Fruit fly (Drosophila melanogaster) ovary, adult (tissue): ENCODE measurements around the gene Ddr.

Experiments used
- CG17801 ChIP-seq: fragments of 200-800 bp; optimal IDR thresholded peaks from 2 replicates; lab custom pipeline; 2019; ENCODE audit warnings: missing biosample characterization, mild to moderate bottlenecking, missing genetic modification characterization, moderate library complexity; ENCODE audit not compliant: partially characterized antibody

Gene Ddr

dm6 chr2L:6249421-6249820, 3.5 kb upstream of the Ddr start:
- TF ChIP-seq CG17801 (GFP tag; lab: Kevin White, UChicago): no peak

- TF ChIP-seq CG17801 (GFP tag; lab: Kevin White, UChicago): no peak
These were observed 492 bp upstream of the Ddr start for dm6 chr2L:6252258-6253004.

DNA sequence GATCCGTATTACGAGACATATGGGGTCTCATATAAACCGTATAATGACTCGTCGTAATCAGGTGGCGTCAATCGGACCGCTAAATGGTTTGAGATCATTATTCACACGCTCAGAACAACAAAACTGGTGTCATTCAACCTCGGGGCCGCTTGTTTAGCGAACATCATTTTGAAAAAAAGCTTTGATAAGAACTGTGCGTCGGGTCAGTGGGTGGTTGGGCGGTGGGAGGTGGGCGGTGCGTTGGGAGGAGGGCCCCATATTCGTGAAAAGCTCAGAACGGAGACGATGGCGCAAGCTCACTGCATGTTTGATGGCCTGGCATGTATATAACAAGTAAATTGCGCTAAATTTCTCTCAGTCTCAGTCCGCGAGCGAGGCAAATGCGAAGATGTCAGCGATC, 2.6 kb downstream of the Ddr start, which contains the start of gene AANATL2:
Gene AANATL2, plus strand, starts transcription at position 372 of the 400 bp plus-strand sequence.
- TF ChIP-seq CG17801 (GFP tag; lab: Kevin White, UChicago): no peak

DNA sequence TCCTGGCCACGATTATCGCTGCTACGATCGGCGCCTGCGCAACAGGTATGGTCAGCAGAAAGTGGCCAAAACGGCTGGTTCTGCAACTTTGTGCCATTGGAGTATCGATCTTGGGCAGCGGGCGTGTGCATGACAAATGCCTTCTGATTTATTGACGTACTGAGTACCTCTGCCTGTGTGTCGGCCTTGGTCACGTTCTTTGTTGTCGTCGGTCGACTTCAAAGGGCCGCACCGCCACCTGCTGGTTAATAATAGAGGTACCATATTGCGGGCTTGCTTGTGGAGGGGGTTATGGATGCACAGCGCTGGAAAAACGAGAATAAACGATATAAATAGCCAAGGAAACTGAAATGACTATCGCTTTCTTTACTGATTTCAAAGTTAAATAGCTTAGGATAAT, 6.7 kb downstream of the Ddr start:
- TF ChIP-seq CG17801 (GFP tag; lab: Kevin White, UChicago): no peak

DNA sequence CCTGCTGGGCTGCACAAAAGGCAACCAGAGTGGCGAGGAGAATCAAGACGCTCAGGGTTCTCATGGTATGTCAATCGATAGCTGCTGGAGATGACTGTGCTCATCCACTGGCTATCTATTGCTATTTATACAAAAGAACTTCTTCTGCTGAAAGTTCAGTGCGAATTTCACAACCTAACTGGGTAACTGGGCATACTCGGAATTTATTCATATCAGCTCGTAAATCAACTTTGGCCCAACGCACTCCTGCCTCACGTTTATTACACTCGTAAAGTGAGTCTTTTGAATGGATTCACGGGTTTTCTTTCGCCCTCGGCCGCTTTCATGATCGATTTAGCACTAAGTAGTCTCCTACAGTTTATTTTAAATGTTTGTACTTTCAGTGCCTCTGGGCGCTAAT, 11.5 kb downstream of the Ddr start, which contains the start of gene CG13983:
Gene CG13983, minus strand, starts transcription at position 101 of the 400 bp plus-strand sequence.
- TF ChIP-seq CG17801 (GFP tag; lab: Kevin White, UChicago): no peak

DNA sequence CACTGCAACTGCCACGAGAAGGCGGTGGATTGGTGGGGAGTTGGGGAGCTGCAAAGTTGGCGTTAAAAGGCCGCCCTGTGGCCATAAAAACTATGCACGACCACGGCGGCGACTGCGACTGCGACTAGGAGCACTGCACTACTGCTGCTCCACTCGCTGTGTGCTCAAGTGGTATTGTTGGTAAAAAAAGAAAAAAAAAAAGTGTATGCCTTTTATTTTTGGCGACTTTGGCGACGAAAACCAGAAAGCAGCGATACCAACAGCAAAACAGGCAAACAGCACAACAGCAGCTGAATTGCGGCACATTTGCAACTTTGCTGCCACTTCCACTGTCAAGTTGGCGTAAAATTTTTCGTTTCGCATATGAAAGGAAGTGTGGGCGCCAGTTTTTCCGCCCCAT, 18.5 kb downstream of the Ddr start:
- TF ChIP-seq CG17801 (GFP tag; lab: Kevin White, UChicago): no peak

- no peak for TF ChIP-seq CG17801 (GFP tag; lab: Kevin White, UChicago)
These were observed 21.3 kb downstream of the Ddr start for dm6 chr2L:6273963-6274834.

- TF ChIP-seq CG17801 (GFP tag; lab: Kevin White, UChicago): no peak
These were observed 23.1 kb downstream of the Ddr start for dm6 chr2L:6275981-6276380.

- TF ChIP-seq CG17801 (GFP tag; lab: Kevin White, UChicago): peak; percentile 33
These were observed 23.9 kb downstream of the Ddr start for dm6 chr2L:6276815-6277214.

dm6 chr2L:6280328-6280727, 27.4 kb downstream of the Ddr start:
- no peak for TF ChIP-seq CG17801 (GFP tag; lab: Kevin White, UChicago)

DNA sequence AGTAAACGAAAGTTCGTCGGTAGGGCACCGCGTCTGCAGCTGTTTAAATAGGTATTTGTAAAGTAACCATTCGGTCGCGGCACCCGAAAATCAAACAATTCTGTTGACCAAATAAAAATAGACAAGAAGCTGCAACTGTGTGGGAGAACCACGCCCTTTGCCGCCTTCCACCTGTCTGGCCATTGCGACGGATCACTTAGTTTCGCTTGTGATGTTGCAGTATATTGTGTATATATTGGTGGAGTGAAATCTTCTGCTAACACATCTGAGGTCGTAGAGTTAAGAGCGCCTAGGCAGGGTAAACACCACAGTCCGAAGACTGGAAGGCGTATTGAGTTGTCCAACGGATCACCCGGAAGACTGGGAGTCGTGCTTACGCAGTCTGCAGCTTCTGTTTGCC, 30.5 kb downstream of the Ddr start:
- no peak for TF ChIP-seq CG17801 (GFP tag; lab: Kevin White, UChicago)

- no peak for TF ChIP-seq CG17801 (GFP tag; lab: Kevin White, UChicago)
These were observed 38.7 kb downstream of the Ddr start for dm6 chr2L:6291605-6292004.

DNA sequence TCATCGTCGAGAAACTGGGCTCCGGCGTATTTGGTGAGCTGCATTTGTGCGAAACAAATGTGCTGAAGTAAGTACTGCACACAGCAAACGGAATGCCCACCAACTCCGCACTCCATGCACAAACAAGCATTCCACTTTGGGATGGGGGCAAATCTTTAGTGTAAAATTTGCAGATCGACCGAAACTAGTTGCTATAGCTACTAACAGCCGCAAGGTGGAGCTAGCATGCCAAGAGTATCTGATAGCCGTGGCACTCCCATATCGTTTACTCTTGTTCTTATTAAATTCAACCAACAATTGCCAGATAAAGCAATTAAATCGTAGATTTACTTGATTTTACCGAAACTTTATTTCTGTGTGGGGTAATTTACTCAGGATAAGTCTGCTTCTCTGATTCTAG, 48.7 kb downstream of the Ddr start:
- TF ChIP-seq CG17801 (GFP tag; lab: Kevin White, UChicago): no peak

DNA sequence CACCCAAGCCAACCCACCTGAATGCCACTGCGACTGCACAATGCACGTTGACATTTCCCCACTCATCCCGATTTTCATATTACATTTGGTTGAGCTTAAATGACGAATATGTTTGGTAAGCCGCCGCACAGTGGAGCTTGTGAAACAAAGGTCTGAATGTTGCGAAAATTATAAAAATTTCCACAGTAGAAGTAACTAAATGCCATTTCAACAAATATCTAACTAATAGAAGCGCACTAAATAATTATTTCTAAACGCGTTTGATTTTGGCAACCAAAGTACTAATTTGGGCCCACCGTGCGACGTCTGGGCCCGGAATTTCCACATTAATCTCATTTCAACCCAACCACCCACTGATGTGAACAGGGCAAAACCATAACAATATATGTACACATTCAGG, 54.0 kb downstream of the Ddr start:
- no peak for TF ChIP-seq CG17801 (GFP tag; lab: Kevin White, UChicago)

DNA sequence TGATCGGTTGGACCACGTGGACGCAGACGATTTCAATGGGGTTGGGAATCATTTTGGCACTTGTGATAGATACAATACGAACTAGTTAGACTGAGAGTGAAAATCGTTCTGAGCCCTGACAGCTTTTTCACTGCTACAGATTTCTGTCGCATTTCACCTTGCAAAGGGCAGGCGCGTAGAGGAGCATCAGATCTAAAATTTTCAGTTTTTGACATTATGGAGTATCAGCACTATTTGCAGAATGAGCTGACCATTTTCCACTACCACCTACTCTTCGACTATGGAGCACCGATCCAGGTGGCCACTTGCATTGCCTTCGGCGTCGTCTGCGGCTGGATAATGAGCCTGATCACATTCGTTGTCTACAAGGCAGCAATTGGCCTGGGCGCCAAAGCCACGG, 55.7 kb downstream of the Ddr start, which contains the start of the genes CG43922 and CG13984:
Gene CG43922, minus strand, starts transcription at position 101 of the 400 bp plus-strand sequence.
Gene CG13984, plus strand, starts transcription at position 169 of the 400 bp plus-strand sequence.
- TF ChIP-seq CG17801 (GFP tag; lab: Kevin White, UChicago): no peak
